Fruit fly (Drosophila melanogaster) whole organism, embryonic: ENCODE data around the gene Hgsnat.
A peak's percentile ranks its signal among the peaks of the same experiment; 100 is the strongest.

Experiments
- BtbVII ChIP-seq: fragments of 200-800 bp; sonication (Bioruptor generic); optimal IDR thresholded peaks from 3 replicates; lab custom pipeline; 2017; ENCODE audit warnings: missing biosample characterization, mild to moderate bottlenecking, missing genetic modification characterization
- CG10147 ChIP-seq: fragments of 200-800 bp; sonication (Bioruptor generic); optimal IDR thresholded peaks from 2 replicates; lab custom pipeline; 2019; ENCODE audit warnings: missing biosample characterization, mild to moderate bottlenecking, missing genetic modification characterization, moderate library complexity
- CG11560 ChIP-seq: fragments of 200-800 bp; sonication (Bioruptor generic); IDR thresholded peaks from 3 replicates; pipeline ENCODE4 v1.3.6; 2022; ENCODE audit warnings: missing biosample characterization, missing genetic modification characterization
- CG13894 ChIP-seq: fragments of 200-800 bp; sonication (Bioruptor generic); optimal IDR thresholded peaks from 3 replicates; lab custom pipeline; 2018; ENCODE audit warnings: missing biosample characterization, mild to moderate bottlenecking, missing genetic modification characterization, moderate library complexity
- CG14667 ChIP-seq: fragments of 200-800 bp; sonication (Bioruptor generic); IDR thresholded peaks from 2 replicates; pipeline ENCODE4 v1.3.6; 2022; ENCODE audit warnings: missing biosample characterization, missing genetic modification characterization
- CG15514 ChIP-seq: fragments of 200-800 bp; sonication (Bioruptor generic); optimal IDR thresholded peaks from 3 replicates; lab custom pipeline; 2017; ENCODE audit warnings: missing biosample characterization, missing genetic modification characterization, mild to moderate bottlenecking, moderate library complexity, missing genetic modification reagents
- CG1603 ChIP-seq: fragments of 200-800 bp; sonication (Bioruptor generic); optimal IDR thresholded peaks from 2 replicates; lab custom pipeline; 2019; ENCODE audit warnings: missing biosample characterization, mild to moderate bottlenecking, missing genetic modification characterization, moderate library complexity
- CG17186 ChIP-seq: fragments of 200-800 bp; sonication (Bioruptor generic); optimal IDR thresholded peaks from 3 replicates; lab custom pipeline; 2017; ENCODE audit warnings: missing biosample characterization, missing genetic modification reagents, missing genetic modification characterization
- CG33557 ChIP-seq: fragments of 200-800 bp; sonication (Bioruptor generic); optimal IDR thresholded peaks from 2 replicates; lab custom pipeline; 2019; ENCODE audit warnings: missing biosample characterization, mild to moderate bottlenecking, missing genetic modification characterization, moderate library complexity
- CG5180 ChIP-seq: fragments of 200-800 bp; sonication (Bioruptor generic); optimal IDR thresholded peaks from 3 replicates; lab custom pipeline; 2017; ENCODE audit warnings: missing biosample characterization, missing genetic modification characterization, mild to moderate bottlenecking, moderate library complexity, missing genetic modification reagents
- CG6272 ChIP-seq: fragments of 200-800 bp; sonication (Bioruptor generic); IDR thresholded peaks from 2 replicates; pipeline ENCODE4 v1.3.6; 2022; ENCODE audit warnings: missing biosample characterization, missing genetic modification characterization
- CG6813 ChIP-seq: fragments of 200-800 bp; sonication (Bioruptor generic); optimal IDR thresholded peaks from 2 replicates; lab custom pipeline; 2017; ENCODE audit warnings: missing biosample characterization, missing genetic modification characterization, mild to moderate bottlenecking, moderate library complexity, missing genetic modification reagents
- CG7357 ChIP-seq: fragments of 200-800 bp; sonication (Bioruptor generic); IDR thresholded peaks from 3 replicates; pipeline ENCODE4 v1.3.6; 2022; ENCODE audit warnings: missing biosample characterization, missing genetic modification characterization
- CG8290 ChIP-seq, 3 experiments: fragments of 200-800 bp; sonication (Bioruptor generic); optimal IDR thresholded peaks; 2 replicates each; lab custom pipeline; 2016 to 2019; ENCODE audit warnings: missing biosample characterization in 3 of 3, missing genetic modification characterization in 3 of 3, mild to moderate bottlenecking in 2 of 3, moderate library complexity in 1 of 3
- Camta ChIP-seq: fragments of 200-800 bp; sonication (Bioruptor generic); optimal IDR thresholded peaks from 2 replicates; lab custom pipeline; 2016; ENCODE audit warnings: missing biosample characterization, missing genetic modification characterization
- Dad ChIP-seq: fragments of 200-800 bp; sonication (Bioruptor generic); optimal IDR thresholded peaks from 3 replicates; lab custom pipeline; 2016; ENCODE audit warnings: missing biosample characterization, missing genetic modification characterization
- Deaf1 ChIP-seq: fragments of 200-800 bp; optimal IDR thresholded peaks from 3 replicates; lab custom pipeline; 2019; ENCODE audit warnings: missing biosample characterization, mild to moderate bottlenecking, missing genetic modification characterization, moderate library complexity
- H15 ChIP-seq: fragments of 200-800 bp; sonication (Bioruptor generic); IDR thresholded peaks from 3 replicates; pipeline ENCODE4 v1.3.6; 2022; ENCODE audit warnings: missing biosample characterization, missing genetic modification characterization
- HLHmδ ChIP-seq: fragments of 200-800 bp; sonication (Bioruptor generic); optimal IDR thresholded peaks from 2 replicates; lab custom pipeline; 2018; ENCODE audit warnings: missing biosample characterization, mild to moderate bottlenecking, missing genetic modification characterization, moderate library complexity
- Hey ChIP-seq: fragments of 200-800 bp; sonication (Bioruptor generic); optimal IDR thresholded peaks from 3 replicates; lab custom pipeline; 2018; ENCODE audit warnings: missing biosample characterization, mild to moderate bottlenecking, missing genetic modification characterization
- Hmr ChIP-seq: fragments of 200-800 bp; sonication (Bioruptor generic); optimal IDR thresholded peaks from 3 replicates; lab custom pipeline; 2017; ENCODE audit warnings: mild to moderate bottlenecking, missing biosample characterization, missing genetic modification reagents, missing genetic modification characterization
- Hr51 ChIP-seq, 2 experiments: fragments of 200-800 bp; sonication (Bioruptor generic); optimal IDR thresholded peaks; 2 replicates in 1 of 2; 3 replicates in 1 of 2; lab custom pipeline; 2016 to 2018; ENCODE audit warnings: missing biosample characterization in 2 of 2, missing genetic modification characterization in 2 of 2, mild to moderate bottlenecking in 1 of 2, moderate library complexity in 1 of 2
- MESR4 ChIP-seq: fragments of 200-800 bp; sonication (Bioruptor generic); optimal IDR thresholded peaks from 2 replicates; lab custom pipeline; 2018; ENCODE audit warnings: missing biosample characterization, mild to moderate bottlenecking, missing genetic modification characterization, moderate library complexity
- Med ChIP-seq: fragments of 200-800 bp; sonication (Bioruptor generic); peaks from one replicate; lab custom pipeline; 2016; ENCODE audit warnings: missing biosample characterization, missing genetic modification characterization, mild to moderate bottlenecking, inconsistent platforms, moderate library complexity
- Nf-YA ChIP-seq: fragments of 200-800 bp; sonication (Bioruptor generic); IDR thresholded peaks from 2 replicates; pipeline ENCODE4 v1.3.6; 2022; ENCODE audit warnings: missing biosample characterization, missing genetic modification characterization
- Pdp1 ChIP-seq, 2 experiments: fragments of 200-800 bp; sonication (Bioruptor generic); optimal IDR thresholded peaks; 3 replicates each; lab custom pipeline; 2016; ENCODE audit warnings: missing biosample characterization in 2 of 2, missing genetic modification characterization in 2 of 2, mild to moderate bottlenecking in 1 of 2, moderate library complexity in 1 of 2
- cg ChIP-seq: fragments of 200-800 bp; sonication (Bioruptor generic); optimal IDR thresholded peaks from 3 replicates; lab custom pipeline; 2019; ENCODE audit warnings: missing biosample characterization, mild to moderate bottlenecking, missing genetic modification characterization, moderate library complexity
- chm ChIP-seq: fragments of 200-800 bp; sonication (Bioruptor generic); IDR thresholded peaks from 2 replicates; pipeline ENCODE4 v1.3.6; 2022; ENCODE audit warnings: missing biosample characterization, missing genetic modification characterization
- crp ChIP-seq, 2 experiments: fragments of 200-800 bp; sonication (Bioruptor generic); optimal IDR thresholded peaks; 2 replicates in 1 of 2; 3 replicates in 1 of 2; lab custom pipeline; 2017; ENCODE audit warnings: missing biosample characterization in 2 of 2, missing genetic modification characterization in 2 of 2, mild to moderate bottlenecking in 1 of 2, moderate library complexity in 1 of 2
- cwo ChIP-seq: fragments of 200-800 bp; sonication (Bioruptor generic); optimal IDR thresholded peaks from 3 replicates; lab custom pipeline; 2017; ENCODE audit warnings: missing biosample characterization, missing genetic modification characterization, mild to moderate bottlenecking, moderate library complexity, missing genetic modification reagents
- dmrt99B ChIP-seq: fragments of 200-800 bp; sonication (Bioruptor generic); optimal IDR thresholded peaks from 2 replicates; lab custom pipeline; 2018; ENCODE audit warnings: missing biosample characterization, mild to moderate bottlenecking, missing genetic modification characterization, moderate library complexity
- dpn ChIP-seq, 2 experiments: fragments of 200-800 bp; sonication (Bioruptor generic); optimal IDR thresholded peaks; 3 replicates each; lab custom pipeline; 2016; ENCODE audit warnings: missing biosample characterization in 2 of 2, missing genetic modification characterization in 2 of 2
- eve ChIP-seq, 2 experiments: fragments of >200 bp; optimal IDR thresholded peaks; 2 replicates each; lab custom pipeline; 2017; ENCODE audit warnings: missing biosample characterization in 2 of 2, missing genetic modification characterization in 2 of 2
- ewg ChIP-seq: fragments of 200-800 bp; sonication (Bioruptor generic); optimal IDR thresholded peaks from 3 replicates; lab custom pipeline; 2017; ENCODE audit warnings: mild to moderate bottlenecking, missing biosample characterization, missing genetic modification reagents, missing genetic modification characterization
- gfzf ChIP-seq: fragments of 200-800 bp; sonication (Bioruptor generic); optimal IDR thresholded peaks from 2 replicates; lab custom pipeline; 2016; ENCODE audit warnings: missing biosample characterization, mild to moderate bottlenecking, missing genetic modification characterization, moderate library complexity
- jing ChIP-seq: fragments of 200-800 bp; sonication (Bioruptor generic); optimal IDR thresholded peaks from 2 replicates; lab custom pipeline; 2018; ENCODE audit warnings: missing biosample characterization, mild to moderate bottlenecking, missing genetic modification characterization
- lbe ChIP-seq: fragments of 200-800 bp; sonication (Bioruptor generic); optimal IDR thresholded peaks from 2 replicates; lab custom pipeline; 2016; ENCODE audit warnings: missing biosample characterization, mild to moderate bottlenecking, missing genetic modification characterization
- org-1 ChIP-seq: fragments of 200-800 bp; sonication (Bioruptor generic); optimal IDR thresholded peaks from 2 replicates; lab custom pipeline; 2017; ENCODE audit warnings: missing biosample characterization, missing genetic modification characterization
- pros ChIP-seq: fragments of 200-800 bp; sonication (Bioruptor generic); optimal IDR thresholded peaks from 3 replicates; lab custom pipeline; 2019; ENCODE audit warnings: missing biosample characterization, mild to moderate bottlenecking, missing genetic modification characterization, moderate library complexity
- pzg ChIP-seq: fragments of 200-800 bp; sonication (Bioruptor generic); optimal IDR thresholded peaks from 3 replicates; lab custom pipeline; 2018; ENCODE audit warnings: missing biosample characterization, mild to moderate bottlenecking, missing genetic modification characterization, moderate library complexity
- scrt ChIP-seq: fragments of 200-800 bp; sonication (Bioruptor generic); optimal IDR thresholded peaks from 2 replicates; lab custom pipeline; 2018; ENCODE audit warnings: missing biosample characterization, mild to moderate bottlenecking, missing genetic modification characterization, moderate library complexity
- tio ChIP-seq: fragments of 200-800 bp; sonication (Bioruptor generic); optimal IDR thresholded peaks from 2 replicates; lab custom pipeline; 2017; ENCODE audit warnings: missing biosample characterization, missing genetic modification characterization, inconsistent platforms
- tll ChIP-seq, 2 experiments: fragments of 200-800 bp in 1 of 2; fragments of >200 bp in 1 of 2; sonication (Bioruptor generic) in 1 of 2; optimal IDR thresholded peaks; 2 replicates each; lab custom pipeline; 2017 to 2019; ENCODE audit warnings: missing biosample characterization in 2 of 2, missing genetic modification characterization in 2 of 2, mild to moderate bottlenecking in 1 of 2, moderate library complexity in 1 of 2
- twi ChIP-seq: fragments of 200-800 bp; optimal IDR thresholded peaks from 2 replicates; lab custom pipeline; 2019; ENCODE audit warnings: missing biosample characterization, mild to moderate bottlenecking, missing genetic modification characterization, moderate library complexity
- tx ChIP-seq: fragments of 200-800 bp; sonication (Bioruptor generic); optimal IDR thresholded peaks from 2 replicates; lab custom pipeline; 2016; ENCODE audit warnings: missing biosample characterization, missing genetic modification characterization
- wek ChIP-seq: fragments of 200-800 bp; sonication (Bioruptor generic); optimal IDR thresholded peaks from 3 replicates; lab custom pipeline; 2018; ENCODE audit warnings: missing biosample characterization, mild to moderate bottlenecking, missing genetic modification characterization, moderate library complexity

Hgsnat gene

DNA sequence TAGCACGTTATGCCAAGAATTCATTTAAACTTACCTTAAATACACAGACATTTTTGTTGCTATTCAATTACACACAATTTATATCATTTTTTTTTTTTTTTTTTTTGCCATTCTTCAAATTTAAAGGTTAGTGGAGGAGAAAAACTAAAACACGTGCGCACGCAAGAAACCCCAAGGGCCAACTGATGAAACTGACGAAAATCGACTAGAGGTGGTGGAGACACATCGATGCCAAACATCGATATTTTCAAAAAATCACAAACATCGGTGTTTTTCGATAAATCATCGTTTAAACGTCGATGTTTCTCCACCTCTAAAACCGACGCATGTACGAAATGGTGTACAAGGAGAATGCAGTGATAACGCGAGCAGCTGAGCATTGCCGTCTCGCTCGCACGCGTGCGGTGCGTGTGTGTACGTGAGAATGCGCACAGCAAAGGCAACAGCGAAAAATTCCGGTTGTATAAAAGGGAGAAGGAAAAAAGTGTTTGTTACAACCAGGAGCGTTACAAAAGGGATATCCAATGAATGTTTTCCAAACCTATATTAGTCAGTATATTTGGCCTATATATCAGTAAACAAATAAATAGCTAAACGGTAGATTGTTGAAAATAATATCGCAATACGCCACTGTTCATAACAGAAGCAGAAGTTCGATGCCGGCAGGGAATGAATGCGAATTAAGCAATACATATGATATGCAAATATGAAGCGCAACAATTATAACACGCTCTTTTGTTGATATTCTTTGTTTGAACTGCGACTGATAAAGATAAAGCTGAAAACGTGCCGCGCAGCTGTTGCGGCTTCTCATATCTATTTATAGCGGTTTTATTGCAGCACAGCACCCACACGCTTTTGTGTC, 17.7 kb downstream of the Hgsnat start (continued):
- TF ChIP-seq H15 (no peak), Pdp1 (GFP tag; optimal IDR thresholded peaks at IDR 0.05; lab: Kevin White, UChicago) (peak in 1 of 2 experiments; percentile 50), CG6813 (GFP tag; lab: Kevin White, UChicago) (peak; percentile 2), chm (GFP tag; lab: Robert Waterston, UW) (no peak), CG13894 (tag; lab: Kevin White, UChicago) (no peak), dmrt99B (tag; lab: Kevin White, UChicago) (peak; percentile 23), cg (peak; percentile 57), CG7357 (GFP tag; lab: Robert Waterston, UW) (no peak), pros (GFP tag; lab: Kevin White, UChicago) (no peak), Med (GFP tag; lab: Kevin White, UChicago) (peak; percentile 56), CG8290 (GFP tag; optimal IDR thresholded peaks at IDR 0.05; lab: Kevin White, UChicago) (peak; percentile 88), CG8290 (tag; optimal IDR thresholded peaks at IDR 0.05; lab: Kevin White, UChicago) (peak; percentile 87 to 88), lbe (GFP tag; lab: Kevin White, UChicago) (peak; percentile 16), CG33557 (GFP tag; lab: Kevin White, UChicago) (no peak), MESR4 (GFP tag; lab: Kevin White, UChicago) (peak; percentile 0), BtbVII (peak; percentile 27), CG15514 (GFP tag; lab: Kevin White, UChicago) (peak; percentile 13), gfzf (GFP tag; lab: Kevin White, UChicago) (peak; percentile 1), CG6272 (peak; percentile 38; the same call in 1 of the 2 replicates), tio (GFP tag; lab: Kevin White, UChicago) (no peak), Dad (GFP tag; lab: Kevin White, UChicago) (no peak), Deaf1 (tag; lab: Kevin White, UChicago) (peak; percentile 8), CG5180 (GFP tag; lab: Kevin White, UChicago) (peak; percentile 32), Camta (GFP tag; lab: Kevin White, UChicago) (no peak), org-1 (peak; percentile 21), jing (GFP tag; lab: Kevin White, UChicago) (no peak), crp (GFP tag; optimal IDR thresholded peaks at IDR 0.05; lab: Kevin White, UChicago) (peak in 1 of 2 experiments; percentile 58), CG14667 (no peak), CG17186 (GFP tag; lab: Kevin White, UChicago) (peak; percentile 13), eve (GFP tag; optimal IDR thresholded peaks at IDR 0.05; lab: Kevin White, UChicago) (peak in 1 of 2 experiments; percentile 59), ewg (GFP tag; lab: Kevin White, UChicago) (peak; percentile 52), Hey (no peak), cwo (peak; percentile 80), CG11560 (tag; lab: Robert Waterston, UW) (no peak), dpn (GFP tag; optimal IDR thresholded peaks at IDR 0.05; lab: Kevin White, UChicago) (no peak), pzg (GFP tag; lab: Kevin White, UChicago) (peak; percentile 57), Nf-YA (no peak), Hmr (GFP tag; lab: Kevin White, UChicago) (peak; percentile 52), wek (peak; percentile 21), scrt (GFP tag; lab: Kevin White, UChicago) (no peak), tll (GFP tag; optimal IDR thresholded peaks at IDR 0.05; lab: Kevin White, UChicago) (no peak), tx (GFP tag; lab: Kevin White, UChicago) (no peak), CG1603 (tag; lab: Kevin White, UChicago) (peak; percentile 18), HLHmδ (GFP tag; lab: Kevin White, UChicago) (peak; percentile 29), twi (tag; lab: Kevin White, UChicago) (peak; percentile 51), CG10147 (no peak), Hr51 (GFP tag; optimal IDR thresholded peaks at IDR 0.05; lab: Kevin White, UChicago) (no peak)
